Fruit fly (Drosophila melanogaster) S2 (cell line): ENCODE measurements around the gene CG31816.

Experiments
- CG8478 ChIP-seq: fragments of >200 bp; optimal IDR thresholded peaks from 2 replicates; lab custom pipeline; 2018
- CTCF ChIP-seq, 2 experiments: fragments of >200 bp; optimal IDR thresholded peaks; 2 replicates each; lab custom pipeline; 2018

The CG31816 gene

DNA sequence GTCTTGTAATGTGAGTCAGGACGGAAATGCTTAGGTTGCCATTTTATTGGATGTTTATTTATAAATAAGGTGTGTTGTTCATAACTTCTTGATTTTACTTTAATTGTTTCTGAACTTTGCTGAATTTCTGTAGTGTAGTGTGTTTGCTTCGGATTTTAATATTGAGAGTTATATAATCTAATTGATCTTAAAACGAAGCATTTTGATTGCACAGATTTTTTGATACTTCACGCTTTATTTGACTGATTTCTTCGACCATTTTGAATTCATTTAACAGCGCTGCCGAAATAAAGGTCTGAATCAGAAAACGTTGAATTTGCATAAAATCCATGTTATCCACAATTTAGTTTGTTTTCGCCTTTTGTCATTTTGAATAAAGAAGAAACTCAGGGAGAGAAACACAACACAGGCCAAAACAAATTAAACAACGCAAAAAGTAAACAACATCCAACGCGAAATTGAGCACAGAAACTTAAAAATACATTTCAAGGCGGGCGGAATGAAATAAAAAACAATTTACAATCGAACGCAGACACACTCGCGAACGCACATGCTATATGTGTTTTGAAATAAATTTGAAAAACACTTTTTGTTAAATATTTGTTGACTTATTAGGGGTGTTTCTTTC lies 10.7 kb upstream of the CG31816 start:
- TF ChIP-seq CTCF (optimal IDR thresholded peaks at IDR 0.05; lab: Kevin White, UChicago) (no peak), CG8478 (no peak)

DNA sequence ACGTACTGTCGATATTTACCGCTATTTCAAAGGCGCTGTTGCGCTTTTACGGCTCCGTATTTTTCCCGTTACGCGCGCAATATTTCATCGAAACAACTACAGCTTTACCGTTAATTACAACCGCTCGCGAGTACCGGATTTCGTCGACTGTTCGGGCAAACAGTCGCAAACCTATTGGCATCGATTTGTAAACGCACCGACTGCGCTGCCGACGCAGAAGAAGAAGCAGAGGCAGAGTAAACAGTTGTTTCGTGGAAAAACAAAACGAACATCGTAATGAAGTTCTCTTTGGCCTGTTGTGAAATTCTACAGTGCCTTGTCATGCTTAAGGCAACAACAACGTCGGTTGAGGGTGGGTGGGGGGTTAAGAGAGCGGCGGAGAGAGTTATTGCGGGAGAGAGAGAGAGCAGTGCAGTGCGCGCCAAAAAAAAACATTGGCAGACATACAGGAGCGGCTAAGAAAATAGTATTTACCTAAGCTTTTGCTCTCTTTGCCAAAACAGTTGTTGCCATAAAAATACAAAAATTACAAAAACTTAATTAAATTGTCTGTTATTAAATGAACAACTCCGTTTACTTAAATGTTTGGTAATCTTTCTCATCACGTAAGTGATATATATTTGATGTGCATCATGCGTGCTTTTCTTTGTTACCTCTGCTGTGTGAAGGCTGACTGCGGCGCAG lies 9.5 kb upstream of the CG31816 start, which contains the start of gene CG5953:
CG5953 (minus strand) TSS at position 176 of the 684 bp plus-strand sequence.
- TF ChIP-seq CG8478 (no peak), CTCF (optimal IDR thresholded peaks at IDR 0.05; lab: Kevin White, UChicago) (no peak)

DNA sequence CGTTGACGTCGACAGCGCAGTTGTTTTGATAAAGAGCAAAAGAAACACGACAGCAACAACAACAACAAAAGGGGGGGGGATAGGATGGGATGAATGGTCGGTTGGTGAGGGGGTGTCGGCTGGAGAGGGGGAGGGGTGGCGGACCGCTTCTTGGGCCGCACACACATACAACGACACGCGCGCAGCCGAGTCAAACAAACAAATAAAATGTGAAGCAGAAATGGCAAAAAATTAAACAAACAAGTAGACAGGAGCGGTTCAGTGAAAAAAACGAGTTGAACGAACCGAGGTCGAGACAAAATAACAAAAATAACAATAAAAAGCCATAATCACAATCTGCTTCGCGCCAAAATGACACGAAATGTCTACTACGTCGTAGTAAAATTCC lies 9.0 kb upstream of the CG31816 start:
- TF ChIP-seq CTCF (optimal IDR thresholded peaks at IDR 0.05; lab: Kevin White, UChicago) (no peak), CG8478 (no peak)

DNA sequence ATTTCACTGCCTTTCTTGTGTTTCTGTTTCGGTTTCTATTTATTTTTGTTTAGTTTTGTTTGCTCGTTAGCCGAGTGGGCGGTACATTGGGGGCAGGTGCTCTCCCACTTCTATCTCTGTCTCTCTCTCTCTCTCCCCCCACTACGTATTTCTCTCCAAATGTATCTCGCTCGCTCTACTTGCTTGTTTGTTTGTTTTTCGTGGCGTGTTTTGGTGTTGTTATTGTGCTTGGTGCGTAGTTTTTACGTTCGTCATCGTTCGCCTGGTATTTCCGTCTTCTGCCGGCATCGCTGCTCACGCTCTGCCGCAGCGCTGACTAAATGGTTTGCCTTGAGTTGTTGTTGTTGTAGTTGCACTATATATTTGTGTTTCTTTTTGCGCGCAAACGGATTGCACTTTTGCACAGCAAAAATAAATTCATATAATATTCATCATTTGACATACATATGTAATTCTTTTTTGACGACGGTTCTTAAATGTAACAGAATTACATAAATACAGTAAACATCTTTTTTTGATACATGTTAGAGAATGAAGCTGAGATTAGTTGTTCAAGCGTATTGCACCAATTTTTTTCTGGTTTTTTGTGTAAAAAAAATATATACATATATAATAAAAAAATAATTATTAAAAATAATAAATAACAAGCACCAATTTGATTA lies 8.0 kb upstream of the CG31816 start:
- TF ChIP-seq CTCF (optimal IDR thresholded peaks at IDR 0.05; lab: Kevin White, UChicago) (no peak), CG8478 (no peak)

DNA sequence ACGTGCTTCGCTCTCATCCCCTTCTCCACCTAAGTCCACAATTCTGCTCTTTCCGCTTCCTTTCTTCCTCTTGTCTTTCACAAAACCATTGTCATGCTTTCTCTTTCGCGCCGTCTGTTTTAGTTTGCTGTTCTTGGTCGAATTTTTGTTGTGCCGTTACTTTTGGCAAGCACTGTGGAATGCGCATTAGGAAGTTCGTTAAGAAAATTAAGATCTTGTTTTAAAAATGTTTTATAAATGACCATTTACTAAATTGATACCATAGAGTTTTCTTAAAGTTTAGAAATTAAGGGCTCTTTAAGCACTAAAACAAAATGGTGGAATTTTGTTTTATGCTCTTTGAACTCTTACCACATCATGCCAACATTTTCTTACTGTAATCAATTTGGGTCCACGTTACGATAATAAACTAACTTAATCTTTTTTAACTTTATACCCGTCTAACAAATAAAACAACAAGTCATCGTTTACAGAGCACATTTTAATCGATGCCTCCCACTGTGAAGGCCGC lies 7.2 kb upstream of the CG31816 start:
- TF ChIP-seq CG8478 (no peak), CTCF (optimal IDR thresholded peaks at IDR 0.05; lab: Kevin White, UChicago) (no peak)

DNA sequence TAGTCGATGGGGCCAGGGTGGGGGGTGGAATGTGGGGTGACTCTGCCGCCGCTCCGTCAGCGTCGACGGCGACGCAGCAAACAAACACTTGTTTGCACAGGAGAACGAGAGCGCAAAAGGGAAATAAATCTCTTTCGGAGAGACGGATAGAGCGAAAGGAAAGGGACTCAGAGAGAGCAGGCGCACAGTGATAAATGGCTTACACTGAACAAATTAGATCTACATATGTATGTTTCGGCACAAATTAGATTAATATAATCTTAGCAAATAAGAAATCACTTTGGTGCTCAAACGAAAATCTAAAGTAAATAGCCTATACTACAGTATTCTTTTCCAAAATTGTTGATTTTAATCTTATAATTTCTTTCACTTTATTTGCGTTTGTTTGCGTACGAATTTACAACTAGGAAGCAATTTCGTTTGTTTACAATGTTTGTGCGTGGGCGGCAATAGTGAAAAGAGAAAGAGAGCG lies 6.6 kb upstream of the CG31816 start:
- no peak for TF ChIP-seq CG8478
- TF ChIP-seq CTCF (optimal IDR thresholded peaks at IDR 0.05; lab: Kevin White, UChicago), result no peak

DNA sequence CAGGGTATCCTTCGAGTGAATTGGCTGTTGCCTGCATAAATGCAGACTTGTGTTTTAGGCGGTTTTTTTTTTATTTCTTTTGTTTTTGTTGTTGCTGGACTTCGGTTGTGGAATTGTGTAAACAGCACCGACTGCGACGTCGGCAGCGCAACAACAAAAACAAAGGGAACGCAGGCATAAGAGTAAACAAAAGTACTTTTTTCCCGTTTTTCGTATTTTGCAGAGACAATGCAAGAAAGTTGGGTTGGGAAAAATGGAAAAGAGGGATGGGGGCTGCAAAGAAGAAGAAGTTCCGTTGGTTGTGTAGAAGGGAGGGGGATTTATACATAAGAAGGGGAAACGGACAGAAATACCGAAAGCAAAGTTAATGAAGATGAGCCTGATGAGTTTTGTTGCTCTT lies 5.8 kb upstream of the CG31816 start:
- TF ChIP-seq CG8478 (no peak), CTCF (optimal IDR thresholded peaks at IDR 0.05; lab: Kevin White, UChicago) (no peak)

DNA sequence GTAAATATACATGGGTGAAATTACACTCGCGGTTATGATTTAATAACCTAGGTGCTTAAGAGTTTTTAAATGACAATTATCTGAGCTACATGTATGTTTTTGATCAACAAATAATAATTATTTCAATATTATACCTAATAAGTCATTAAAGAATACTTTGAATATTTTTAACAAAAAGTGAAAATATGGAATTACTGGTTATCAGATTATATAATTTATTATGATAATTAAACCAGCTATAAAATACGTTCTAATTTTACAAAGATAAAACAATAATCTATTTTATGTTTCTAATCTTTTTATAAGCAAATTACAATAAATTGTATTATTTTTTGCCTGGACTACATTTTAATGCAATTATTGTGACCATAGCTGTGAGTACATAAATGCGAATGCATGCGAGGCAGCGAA lies 5.3 kb upstream of the CG31816 start:
- no peak for TF ChIP-seq CG8478
- no peak for TF ChIP-seq CTCF (optimal IDR thresholded peaks at IDR 0.05; lab: Kevin White, UChicago)

DNA sequence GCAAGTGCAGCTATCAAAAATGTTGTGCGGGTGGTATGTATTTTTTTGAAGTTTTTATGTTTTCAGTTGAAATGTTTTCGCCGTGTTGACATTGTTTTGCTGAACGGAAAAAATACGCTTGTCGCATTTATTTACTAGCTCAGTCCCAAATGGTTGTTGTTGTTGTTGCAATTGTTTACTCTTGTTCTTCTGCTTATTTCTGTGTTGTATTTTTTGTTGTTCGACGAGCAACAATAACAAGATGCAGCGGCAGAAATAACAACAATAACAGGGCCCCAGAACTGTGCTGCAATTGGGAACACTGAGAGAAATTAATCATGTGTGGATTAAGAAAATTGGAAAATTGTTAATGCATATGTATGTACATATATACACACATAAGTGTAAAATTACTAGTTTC lies 4.2 kb upstream of the CG31816 start:
- no peak for TF ChIP-seq CG8478
- no peak for TF ChIP-seq CTCF (optimal IDR thresholded peaks at IDR 0.05; lab: Kevin White, UChicago)

DNA sequence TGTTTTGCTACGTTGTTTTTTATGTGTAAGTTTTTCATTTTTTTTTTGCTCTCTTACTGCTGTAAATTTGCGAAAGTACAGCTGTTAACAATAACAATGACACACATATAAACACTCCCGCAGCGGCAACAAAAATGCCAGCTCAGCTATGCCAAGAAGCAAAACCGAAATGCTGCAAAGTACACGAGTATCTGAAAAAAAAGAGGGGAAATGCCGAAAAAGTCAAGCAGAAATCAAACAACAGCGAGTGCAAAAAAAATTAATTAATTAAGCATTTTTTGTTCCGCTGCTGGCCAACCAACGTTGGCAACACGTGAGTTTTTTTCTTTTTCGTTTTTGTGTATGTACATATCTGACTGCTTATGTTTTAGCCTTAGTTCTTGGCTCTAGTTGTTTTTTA lies 3.4 kb upstream of the CG31816 start:
- TF ChIP-seq CTCF (optimal IDR thresholded peaks at IDR 0.05; lab: Kevin White, UChicago) (no peak), CG8478 (no peak)

DNA sequence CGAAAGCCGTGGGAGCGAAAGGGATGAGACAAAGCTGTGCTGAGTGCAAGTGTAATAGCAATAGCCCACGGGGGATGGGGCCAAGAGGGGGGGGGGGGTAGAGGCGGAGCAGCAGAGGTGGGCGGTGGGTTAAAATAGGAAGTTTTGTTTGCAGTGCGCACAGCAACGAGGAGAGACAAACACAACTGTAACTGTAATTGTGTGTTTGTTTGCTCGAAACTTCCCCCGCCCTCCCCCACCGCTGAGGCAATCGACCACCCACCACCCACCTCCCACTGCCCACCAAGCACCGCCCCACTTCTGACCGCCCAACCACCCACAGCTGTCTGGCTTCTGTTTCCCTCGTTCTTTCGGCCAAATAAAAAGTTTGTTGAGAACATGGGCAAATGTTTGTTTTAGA lies 1.6 kb upstream of the CG31816 start:
- no peak for TF ChIP-seq CTCF (optimal IDR thresholded peaks at IDR 0.05; lab: Kevin White, UChicago)
- no peak for TF ChIP-seq CG8478

DNA sequence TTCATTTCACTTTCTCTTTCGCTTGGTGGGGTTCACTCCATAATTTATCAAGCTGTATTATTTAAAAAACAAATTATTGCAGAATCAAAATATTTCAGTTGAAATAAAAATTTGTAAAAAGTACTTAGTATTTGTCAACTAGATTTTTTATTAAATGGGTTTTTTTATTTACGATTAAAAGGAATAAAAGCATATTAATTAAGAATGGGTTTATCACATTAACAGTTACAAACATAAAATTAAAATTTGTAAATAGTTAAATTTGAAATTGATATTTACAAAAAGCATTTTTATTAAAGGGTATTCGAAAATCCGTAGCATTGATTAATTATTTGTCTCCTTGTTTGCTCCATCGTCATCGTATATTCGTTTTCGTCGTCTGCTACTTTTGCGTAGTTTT lies 1.0 kb upstream of the CG31816 start:
- TF ChIP-seq CTCF (optimal IDR thresholded peaks at IDR 0.05; lab: Kevin White, UChicago) (no peak), CG8478 (no peak)

DNA sequence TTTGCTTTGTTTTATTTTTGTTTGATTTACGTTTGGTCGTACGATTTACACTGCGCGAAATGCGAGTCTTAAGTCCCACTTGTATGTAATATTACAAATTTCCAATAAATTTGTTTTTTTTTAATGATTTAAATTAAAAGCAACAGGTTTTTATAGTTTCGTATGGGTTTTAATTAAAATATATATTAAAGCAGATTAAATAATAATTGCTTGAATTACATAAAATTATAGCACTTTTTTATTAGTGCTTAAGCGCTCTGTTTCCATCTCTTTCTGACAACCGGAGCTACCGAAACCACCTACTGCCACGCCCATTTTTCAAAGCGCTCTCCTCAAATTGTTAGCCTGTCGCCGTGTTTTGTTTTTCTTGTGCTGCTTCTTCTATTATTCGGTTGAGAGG lies 613 bp upstream of the CG31816 start:
- TF ChIP-seq CG8478 (no peak), CTCF (optimal IDR thresholded peaks at IDR 0.05; lab: Kevin White, UChicago) (no peak)

DNA sequence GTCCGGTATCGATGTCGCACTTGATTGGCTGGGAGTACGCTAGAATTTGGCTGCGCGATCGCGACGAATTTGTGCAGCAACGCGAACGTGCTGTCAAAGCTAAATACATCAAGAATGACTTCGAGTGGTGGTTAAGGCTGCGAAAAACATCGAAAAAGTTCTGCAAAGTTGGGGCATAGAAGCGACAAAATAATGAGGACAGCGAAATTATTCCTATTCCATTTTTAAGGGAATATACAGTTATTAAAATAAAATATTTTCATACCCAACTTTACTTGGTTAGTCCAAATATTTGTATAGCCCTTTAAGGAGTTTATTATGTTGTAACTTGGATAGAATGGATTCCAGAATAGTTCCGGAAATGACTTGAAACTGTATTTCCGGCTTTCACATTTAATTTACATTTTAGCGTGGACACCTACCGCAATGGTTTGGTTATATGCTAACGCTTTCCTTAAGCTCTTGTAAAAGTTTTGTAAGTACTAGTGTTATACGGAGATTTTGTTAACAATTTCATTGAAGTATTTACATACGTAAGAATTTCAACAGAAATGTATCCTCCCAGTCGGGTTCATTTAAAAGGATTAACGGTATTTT lies 749 bp downstream of the CG31816 start:
- TF ChIP-seq CTCF (optimal IDR thresholded peaks at IDR 0.05; lab: Kevin White, UChicago), result no peak
- TF ChIP-seq CG8478, result no peak

DNA sequence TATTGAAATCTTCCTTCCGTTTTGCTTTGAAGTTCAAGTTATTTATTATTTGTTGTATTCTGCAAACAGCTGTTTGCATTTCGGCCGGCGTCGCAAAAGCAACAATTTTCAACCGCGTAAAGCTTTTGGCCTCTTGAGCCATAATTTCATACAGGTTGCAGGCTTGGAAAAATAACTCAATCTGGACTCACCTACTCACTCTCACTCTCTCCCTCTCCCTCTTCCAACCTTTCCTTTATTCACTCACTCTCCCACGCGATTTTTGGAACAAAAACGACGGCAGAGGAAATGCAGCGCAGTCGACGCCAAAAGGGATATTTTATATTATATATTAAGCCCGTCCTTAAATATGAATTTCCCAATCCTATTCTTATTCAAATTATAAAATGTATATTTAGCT lies 1.5 kb downstream of the CG31816 start:
- TF ChIP-seq CTCF (optimal IDR thresholded peaks at IDR 0.05; lab: Kevin White, UChicago), result no peak
- no peak for TF ChIP-seq CG8478
